Fruit fly (Drosophila melanogaster) whole organism, adult: ENCODE results near the gene al.

Source experiments
- CG7101 ChIP-seq: fragments of 200-800 bp; sonication (Bioruptor generic); optimal IDR thresholded peaks from 2 replicates; lab custom pipeline; 2018; ENCODE audit warnings: missing biosample characterization, mild to moderate bottlenecking, missing genetic modification characterization, moderate library complexity
- ovo ChIP-seq: fragments of 200-800 bp; sonication (Bioruptor generic); optimal IDR thresholded peaks from 2 replicates; lab custom pipeline; 2016; ENCODE audit warnings: missing biosample characterization, missing genetic modification characterization

DNA sequence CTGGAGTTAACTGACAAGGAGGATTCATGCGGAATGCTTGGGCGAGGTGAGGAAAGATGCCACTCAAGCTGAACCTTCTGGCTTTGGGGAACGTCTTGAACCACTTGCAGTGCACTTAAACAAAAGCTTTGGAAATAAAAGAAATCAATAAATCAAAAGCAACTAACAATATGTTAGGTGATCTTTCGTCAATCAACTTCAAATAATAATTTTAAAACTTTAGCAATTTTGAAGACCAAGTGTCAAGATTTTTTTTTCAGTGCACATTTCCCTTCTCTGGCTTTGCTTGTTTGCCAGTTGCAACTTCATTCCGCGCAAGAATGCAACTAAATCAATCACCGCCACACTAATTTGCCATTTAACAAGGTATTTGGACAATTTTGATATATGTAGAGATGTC lies 4.9 kb downstream of the al start:
- TF ChIP-seq CG7101 (tag; lab: Kevin White, UChicago), result no peak
- TF ChIP-seq ovo (GFP tag; lab: Kevin White, UChicago), result no peak
